Fruit fly (Drosophila melanogaster) whole organism: ENCODE measurements around the gene mud.

Experiments
- pan ChIP-seq: fragments of >200 bp; optimal IDR thresholded peaks from 2 replicates; lab custom pipeline; 2017
- usp ChIP-seq: fragments of >200 bp; optimal IDR thresholded peaks from 2 replicates; lab custom pipeline; 2017; ENCODE audit warnings: missing biosample characterization, missing genetic modification characterization, mixed read lengths

DNA sequence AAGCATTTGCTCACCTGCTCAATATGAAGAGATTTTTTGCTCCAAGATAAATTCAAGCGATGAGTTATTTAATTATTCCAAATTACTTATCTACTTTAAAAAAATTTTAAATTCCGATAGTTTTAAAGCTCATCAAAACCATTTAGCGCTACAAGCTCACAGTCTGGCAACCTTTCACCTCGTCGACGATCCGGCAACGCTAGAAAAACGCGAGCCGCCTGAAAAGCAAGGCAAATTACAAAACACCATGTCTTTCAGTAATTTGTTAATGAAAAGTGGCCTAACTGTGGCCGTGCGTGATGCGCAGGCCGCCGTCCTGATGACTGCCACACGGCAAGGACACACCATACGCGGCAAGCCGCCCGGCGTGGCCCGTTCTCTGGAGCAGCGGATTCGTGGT is 21.4 kb upstream of the mud start, which contains the start of gene mRpL38:
- TF ChIP-seq pan (lab: Kevin White, UChicago) = no peak
- TF ChIP-seq usp (GFP tag; lab: Kevin White, UChicago) = no peak
